Worm (Caenorhabditis elegans): ENCODE data around the gene hil-2.

DNA sequence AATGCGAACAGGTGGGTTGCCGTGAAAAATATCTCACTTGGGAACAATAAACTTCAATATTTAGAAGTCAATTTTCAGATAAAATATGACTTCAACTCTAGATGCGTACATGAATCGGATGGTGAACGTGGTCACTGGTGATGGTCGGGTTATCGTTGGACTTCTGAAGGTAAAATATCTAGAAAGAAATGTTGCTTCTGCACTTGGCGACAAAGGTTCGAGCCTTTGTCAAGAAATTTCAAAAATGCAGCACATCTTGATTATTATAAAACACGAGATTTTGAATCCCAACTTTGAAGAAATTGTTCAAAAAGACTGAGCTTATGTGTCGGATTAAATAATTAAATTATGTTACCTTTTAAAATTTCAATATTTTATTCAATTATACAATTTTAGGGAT is 32.4 kb downstream of the hil-2 start, which contains the start of gene lsm-8:
- TF ChIP-seq him-1 (tag; optimal IDR thresholded peaks at IDR 0.05) (no peak), dao-5 (tag; optimal IDR thresholded peaks at IDR 0.05) (no peak)

Measured in whole organism, L4/young adult.